Fruit fly (Drosophila melanogaster) Kc167 (cell line): ENCODE results near the gene CG9636.

Experiments
- Myc ChIP-seq: fragments of >200 bp; optimal IDR thresholded peaks from 2 replicates; lab custom pipeline; 2017; ENCODE audit warnings: missing external identifiers
- psq ChIP-seq: fragments of >200 bp; optimal IDR thresholded peaks from 2 replicates; lab custom pipeline; 2017; ENCODE audit warnings: missing external identifiers
- ttk ChIP-seq: sonication (Bioruptor generic); optimal IDR thresholded peaks from 2 replicates; lab custom pipeline; 2017; ENCODE audit warnings: missing external identifiers

- TF ChIP-seq Myc (no peak), psq (lab: Kevin White, UChicago) (no peak), ttk (lab: Kevin White, UChicago) (no peak)
These were observed 26.1 kb upstream of the CG9636 start, which contains the start of gene CG9630 for dm6 chr3R:8269740-8270139.
